Worm (Caenorhabditis elegans): ENCODE results near the gene F12A10.9.

ce11 chrII:5500986-5501657, 2.6 kb downstream of the F12A10.9 start, which contains the start of gene F12A10.8:
- TF ChIP-seq pqm-1 (tag; optimal IDR thresholded peaks at IDR 0.05) (no peak), aha-1 (tag) (peak; percentile 79), aly-2 (tag; optimal IDR thresholded peaks at IDR 0.05) (no peak), spr-1 (tag; optimal IDR thresholded peaks at IDR 0.05) (no peak), lin-39 (tag; optimal IDR thresholded peaks at IDR 0.05) (no peak), F49E8.2 (tag; optimal IDR thresholded peaks at IDR 0.05; ENCODE audit: borderline replicate concordance) (no peak), ama-1 (optimal IDR thresholded peaks at IDR 0.05) (no peak), jun-1 (tag; optimal IDR thresholded peaks at IDR 0.05) (no peak), nhr-6 (tag; optimal IDR thresholded peaks at IDR 0.05) (no peak), nhr-10 (tag; optimal IDR thresholded peaks at IDR 0.05) (no peak), unc-39 (tag; optimal IDR thresholded peaks at IDR 0.05) (no peak), nhr-237 (tag; optimal IDR thresholded peaks at IDR 0.05) (no peak), nhr-11 (tag; optimal IDR thresholded peaks at IDR 0.05) (no peak)
